Fruit fly (Drosophila melanogaster) whole organism, embryonic: ENCODE measurements around the gene dls.

Experiments used
- CG10543 ChIP-seq: fragments of 200-800 bp; sonication (Bioruptor generic); optimal IDR thresholded peaks from 3 replicates; lab custom pipeline; 2017; ENCODE audit warnings: missing biosample characterization, mild to moderate bottlenecking, missing genetic modification characterization, moderate library complexity
- CG11696 ChIP-seq: fragments of 200-800 bp; sonication (Bioruptor generic); IDR thresholded peaks from 2 replicates; pipeline ENCODE4 v1.3.6; 2022; ENCODE audit warnings: missing biosample characterization, missing genetic modification characterization
- CG12769 ChIP-seq: fragments of 200-800 bp; sonication (Bioruptor generic); optimal IDR thresholded peaks from 2 replicates; lab custom pipeline; 2019; ENCODE audit warnings: missing biosample characterization, mild to moderate bottlenecking, missing genetic modification characterization, moderate library complexity
- CG13894 ChIP-seq: fragments of 200-800 bp; sonication (Bioruptor generic); optimal IDR thresholded peaks from 3 replicates; lab custom pipeline; 2018; ENCODE audit warnings: missing biosample characterization, mild to moderate bottlenecking, missing genetic modification characterization, moderate library complexity
- CG14441 ChIP-seq: fragments of 200-800 bp; sonication (Bioruptor generic); IDR thresholded peaks from 2 replicates; pipeline ENCODE4 v1.3.6; 2022; ENCODE audit warnings: missing biosample characterization, missing genetic modification characterization
- CG15514 ChIP-seq: fragments of 200-800 bp; sonication (Bioruptor generic); optimal IDR thresholded peaks from 3 replicates; lab custom pipeline; 2017; ENCODE audit warnings: missing biosample characterization, missing genetic modification characterization, mild to moderate bottlenecking, moderate library complexity, missing genetic modification reagents
- CG16779 ChIP-seq: fragments of 200-800 bp; sonication (Bioruptor generic); IDR thresholded peaks from 2 replicates; pipeline ENCODE4 v1.3.6; 2022; ENCODE audit warnings: missing biosample characterization, missing genetic modification characterization
- CG34224 ChIP-seq: fragments of 200-800 bp; sonication (Bioruptor generic); IDR thresholded peaks from 3 replicates; pipeline ENCODE4 v1.3.6; 2022; ENCODE audit warnings: missing biosample characterization, missing genetic modification characterization; ENCODE audit not compliant: partially characterized antibody
- CG4328 ChIP-seq: fragments of 200-800 bp; sonication (Bioruptor generic); optimal IDR thresholded peaks from 3 replicates; lab custom pipeline; 2017; ENCODE audit warnings: missing biosample characterization, missing genetic modification reagents, missing genetic modification characterization
- CG4360 ChIP-seq: fragments of 200-800 bp; sonication (Bioruptor generic); IDR thresholded peaks from 2 replicates; pipeline ENCODE4 v1.3.6; 2022; ENCODE audit warnings: missing biosample characterization, missing genetic modification characterization
- CG6175 ChIP-seq: fragments of 200-800 bp; sonication (Bioruptor generic); IDR thresholded peaks from 3 replicates; pipeline ENCODE4 v1.3.6; 2022; ENCODE audit warnings: missing biosample characterization, missing genetic modification characterization
- CG7987 ChIP-seq: fragments of 200-800 bp; sonication (Bioruptor generic); optimal IDR thresholded peaks from 2 replicates; lab custom pipeline; 2018; ENCODE audit warnings: missing biosample characterization, mild to moderate bottlenecking, missing genetic modification characterization, moderate library complexity
- CG8290 ChIP-seq, 3 experiments: fragments of 200-800 bp; sonication (Bioruptor generic); optimal IDR thresholded peaks; 2 replicates each; lab custom pipeline; 2016 to 2019; ENCODE audit warnings: missing biosample characterization in 3 of 3, missing genetic modification characterization in 3 of 3, mild to moderate bottlenecking in 2 of 3, moderate library complexity in 1 of 3
- Dbx ChIP-seq: fragments of 200-800 bp; sonication (Bioruptor generic); IDR thresholded peaks from 3 replicates; pipeline ENCODE4 v1.3.6; 2022; ENCODE audit warnings: missing biosample characterization, missing genetic modification characterization
- Doc3 ChIP-seq: fragments of 200-800 bp; sonication (Bioruptor generic); IDR thresholded peaks from 3 replicates; pipeline ENCODE4 v1.3.6; 2022; ENCODE audit warnings: missing biosample characterization, missing genetic modification characterization; ENCODE audit not compliant: partially characterized antibody
- Dp ChIP-seq: fragments of 200-800 bp; sonication (Bioruptor generic); optimal IDR thresholded peaks from 2 replicates; lab custom pipeline; 2018; ENCODE audit warnings: missing biosample characterization, mild to moderate bottlenecking, missing genetic modification characterization, moderate library complexity
- Drgx ChIP-seq: fragments of 200-800 bp; sonication (Bioruptor generic); IDR thresholded peaks from 2 replicates; pipeline ENCODE4 v1.3.6; 2022; ENCODE audit warnings: missing biosample characterization, missing genetic modification characterization
- E2f2 ChIP-seq: fragments of 200-800 bp; sonication (Bioruptor generic); IDR thresholded peaks from 2 replicates; pipeline ENCODE4 v1.3.6; 2022; ENCODE audit warnings: missing biosample characterization, missing genetic modification characterization
- GATAe ChIP-seq: fragments of 200-800 bp; sonication (Bioruptor generic); conservative IDR thresholded peaks from 2 replicates; pipeline ENCODE4 v1.3.6; 2022; ENCODE audit warnings: missing biosample characterization, missing genetic modification characterization
- Hr3 ChIP-seq: fragments of 200-800 bp; sonication (Bioruptor generic); optimal IDR thresholded peaks from 3 replicates; lab custom pipeline; 2016; ENCODE audit warnings: missing biosample characterization, missing genetic modification characterization
- Lim3 ChIP-seq: fragments of 200-800 bp; sonication (Bioruptor generic); IDR thresholded peaks from 2 replicates; pipeline ENCODE4 v1.3.6; 2022; ENCODE audit warnings: missing biosample characterization, missing genetic modification characterization
- MBD-R2 ChIP-seq: fragments of 200-800 bp; sonication (Bioruptor generic); IDR thresholded peaks from 2 replicates; pipeline ENCODE4 v1.3.6; 2022; ENCODE audit warnings: missing biosample characterization, missing genetic modification characterization
- Med ChIP-seq: fragments of 200-800 bp; sonication (Bioruptor generic); peaks from one replicate; lab custom pipeline; 2016; ENCODE audit warnings: missing biosample characterization, missing genetic modification characterization, mild to moderate bottlenecking, inconsistent platforms, moderate library complexity
- Meics ChIP-seq: fragments of 200-800 bp; sonication (Bioruptor generic); optimal IDR thresholded peaks from 2 replicates; lab custom pipeline; 2017; ENCODE audit warnings: missing biosample characterization, mild to moderate bottlenecking, missing genetic modification characterization
- Myb ChIP-seq: fragments of 200-800 bp; sonication (Bioruptor generic); optimal IDR thresholded peaks from 2 replicates; lab custom pipeline; 2016; ENCODE audit warnings: missing biosample characterization, missing genetic modification characterization
- NFAT ChIP-seq: fragments of 200-800 bp; sonication (Bioruptor generic); IDR thresholded peaks from 2 replicates; pipeline ENCODE4 v1.3.6; 2022; ENCODE audit warnings: missing biosample characterization, missing genetic modification characterization
- Poxn ChIP-seq: fragments of 200-800 bp; sonication (Bioruptor generic); IDR thresholded peaks from 2 replicates; pipeline ENCODE4 v1.3.6; 2022; ENCODE audit warnings: missing biosample characterization, missing genetic modification characterization
- Vsx1 ChIP-seq: fragments of 200-800 bp; sonication (Bioruptor generic); optimal IDR thresholded peaks from 2 replicates; lab custom pipeline; 2017; ENCODE audit warnings: missing biosample characterization, mild to moderate bottlenecking, missing genetic modification characterization, missing genetic modification reagents
- cad ChIP-seq: fragments of >200 bp; optimal IDR thresholded peaks from 2 replicates; lab custom pipeline; 2017; ENCODE audit warnings: missing biosample characterization, missing genetic modification characterization
- cas ChIP-seq: fragments of 200-800 bp; sonication (Bioruptor generic); IDR thresholded peaks from 2 replicates; pipeline ENCODE4 v1.3.6; 2022; ENCODE audit warnings: missing biosample characterization, missing genetic modification characterization
- cato ChIP-seq: fragments of 200-800 bp; sonication (Bioruptor generic); optimal IDR thresholded peaks from 2 replicates; lab custom pipeline; 2016; ENCODE audit warnings: missing biosample characterization, missing genetic modification characterization, borderline replicate concordance
- chinmo ChIP-seq: fragments of 200-800 bp; sonication (Bioruptor generic); IDR thresholded peaks from 4 replicates; pipeline ENCODE4 v1.3.6; 2022; ENCODE audit warnings: missing biosample characterization, missing genetic modification characterization; ENCODE audit not compliant: partially characterized antibody
- crol ChIP-seq: fragments of 200-800 bp; sonication (Bioruptor generic); IDR thresholded peaks from 2 replicates; pipeline ENCODE4 v1.3.6; 2022; ENCODE audit warnings: missing biosample characterization, missing genetic modification characterization
- cwo ChIP-seq: fragments of 200-800 bp; sonication (Bioruptor generic); optimal IDR thresholded peaks from 3 replicates; lab custom pipeline; 2017; ENCODE audit warnings: missing biosample characterization, missing genetic modification characterization, mild to moderate bottlenecking, moderate library complexity, missing genetic modification reagents
- dati ChIP-seq: fragments of 200-800 bp; sonication (Bioruptor generic); IDR thresholded peaks from 2 replicates; pipeline ENCODE4 v1.3.6; 2022; ENCODE audit warnings: missing biosample characterization, missing genetic modification characterization
- dmrt11E ChIP-seq: fragments of 200-800 bp; sonication (Bioruptor generic); optimal IDR thresholded peaks from 3 replicates; lab custom pipeline; 2018; ENCODE audit warnings: missing biosample characterization, mild to moderate bottlenecking, missing genetic modification characterization, moderate library complexity
- exex ChIP-seq: fragments of 200-800 bp; sonication (Bioruptor generic); optimal IDR thresholded peaks from 4 replicates; lab custom pipeline; 2018; ENCODE audit warnings: missing biosample characterization, mild to moderate bottlenecking, missing genetic modification characterization, moderate library complexity
- ftz-f1 ChIP-seq: fragments of 200-800 bp; sonication (Bioruptor generic); optimal IDR thresholded peaks from 2 replicates; lab custom pipeline; 2016; ENCODE audit warnings: missing biosample characterization, missing genetic modification characterization
- h ChIP-seq: fragments of >200 bp; optimal IDR thresholded peaks from 2 replicates; lab custom pipeline; 2017
- lab ChIP-seq: fragments of 200-800 bp; sonication (Bioruptor generic); optimal IDR thresholded peaks from 3 replicates; lab custom pipeline; 2017; ENCODE audit warnings: missing biosample characterization, missing genetic modification characterization, mild to moderate bottlenecking, moderate library complexity, missing genetic modification reagents
- mirr ChIP-seq: fragments of 200-800 bp; sonication (Bioruptor generic); optimal IDR thresholded peaks from 3 replicates; lab custom pipeline; 2018; ENCODE audit warnings: missing biosample characterization, mild to moderate bottlenecking, missing genetic modification characterization
- pros ChIP-seq: fragments of 200-800 bp; sonication (Bioruptor generic); optimal IDR thresholded peaks from 3 replicates; lab custom pipeline; 2019; ENCODE audit warnings: missing biosample characterization, mild to moderate bottlenecking, missing genetic modification characterization, moderate library complexity
- rib ChIP-seq: fragments of 200-800 bp; sonication (Bioruptor generic); IDR thresholded peaks from 2 replicates; pipeline ENCODE4 v1.3.6; 2022; ENCODE audit warnings: missing biosample characterization, missing genetic modification characterization
- sd ChIP-seq: fragments of 200-800 bp; sonication (Bioruptor generic); optimal IDR thresholded peaks from 3 replicates; lab custom pipeline; 2018; ENCODE audit warnings: missing biosample characterization, mild to moderate bottlenecking, missing genetic modification characterization, moderate library complexity
- sug ChIP-seq: fragments of 200-800 bp; optimal IDR thresholded peaks from 2 replicates; lab custom pipeline; 2019; ENCODE audit warnings: missing biosample characterization, mild to moderate bottlenecking, missing genetic modification characterization, moderate library complexity
- unpg ChIP-seq: fragments of 200-800 bp; sonication (Bioruptor generic); optimal IDR thresholded peaks from 3 replicates; lab custom pipeline; 2018; ENCODE audit warnings: missing biosample characterization, mild to moderate bottlenecking, missing genetic modification characterization, moderate library complexity
- vnd ChIP-seq: fragments of 200-800 bp; sonication (Bioruptor generic); IDR thresholded peaks from 3 replicates; pipeline ENCODE4 v1.3.6; 2022; ENCODE audit warnings: missing biosample characterization, missing genetic modification characterization; ENCODE audit not compliant: partially characterized antibody
- vvl ChIP-seq: fragments of 200-800 bp; sonication (Bioruptor generic); IDR thresholded peaks from 2 replicates; pipeline ENCODE4 v1.3.6; 2022; ENCODE audit warnings: missing biosample characterization, missing genetic modification characterization
- zfh1 ChIP-seq: fragments of 200-800 bp; sonication (Bioruptor generic); IDR thresholded peaks from 3 replicates; pipeline ENCODE4 v1.3.6; 2022; ENCODE audit warnings: missing biosample characterization, missing genetic modification characterization

dls gene

dm6 chr3L:16156788-16157208 lies 44.3 kb upstream of the dls start:
- TF ChIP-seq CG14441 (GFP tag; lab: Robert Waterston, UW) (peak; percentile 39; the same call in 1 of the 2 replicates), CG4360 (GFP tag; lab: Robert Waterston, UW) (0 out of 2 replicates have a peak, but pooled peaks have one; percentile 23), vvl (GFP tag; lab: Robert Waterston, UW) (peak; percentile 87), CG12769 (tag; lab: Kevin White, UChicago) (peak; percentile 49), crol (peak; percentile 97), CG10543 (GFP tag; lab: Kevin White, UChicago) (peak; percentile 46), NFAT (GFP tag; lab: Robert Waterston, UW) (peak; percentile 74), exex (tag; lab: Kevin White, UChicago) (peak; percentile 50), cas (GFP tag; lab: Robert Waterston, UW) (no peak), mirr (peak; percentile 76), CG13894 (tag; lab: Kevin White, UChicago) (peak; percentile 35), CG7987 (GFP tag; lab: Kevin White, UChicago) (no peak), Doc3 (GFP tag; lab: Robert Waterston, UW) (no peak), CG16779 (GFP tag; lab: Robert Waterston, UW) (no peak; the same call in 1 of the 2 replicates), CG15514 (GFP tag; lab: Kevin White, UChicago) (peak; percentile 9), cato (GFP tag; lab: Kevin White, UChicago) (no peak), Hr3 (GFP tag; lab: Kevin White, UChicago) (no peak), vnd (no peak), CG34224 (GFP tag; lab: Robert Waterston, UW) (no peak), CG8290 (GFP tag; optimal IDR thresholded peaks at IDR 0.05; lab: Kevin White, UChicago) (no peak), CG8290 (tag; optimal IDR thresholded peaks at IDR 0.05; lab: Kevin White, UChicago) (peak in 1 of 2 experiments; percentile 26), E2f2 (GFP tag; lab: Robert Waterston, UW) (0 out of 2 replicates have a peak, but pooled peaks have one; percentile 17), rib (peak; percentile 79), sd (tag; lab: Kevin White, UChicago) (peak; percentile 77), CG6175 (peak; percentile 77), MBD-R2 (GFP tag; lab: Robert Waterston, UW) (0 out of 2 replicates have a peak, but pooled peaks have one; percentile 13), chinmo (0 out of 4 replicates have a peak, but pooled peaks have one; percentile 44), cwo (GFP tag; lab: Kevin White, UChicago) (peak; percentile 99), lab (peak; percentile 63), Drgx (GFP tag; lab: Robert Waterston, UW) (peak; percentile 31; the same call in 1 of the 2 replicates), Dp (GFP tag; lab: Kevin White, UChicago) (no peak), ftz-f1 (peak; percentile 58), GATAe (peak; percentile 60; the same call in 1 of the 2 replicates), h (lab: Kevin White, UChicago) (no peak), sug (tag; lab: Kevin White, UChicago) (peak; percentile 57), CG4328 (GFP tag; lab: Kevin White, UChicago) (no peak), Dbx (GFP tag; lab: Robert Waterston, UW) (no peak), Med (GFP tag; lab: Kevin White, UChicago) (peak; percentile 93)

DNA sequence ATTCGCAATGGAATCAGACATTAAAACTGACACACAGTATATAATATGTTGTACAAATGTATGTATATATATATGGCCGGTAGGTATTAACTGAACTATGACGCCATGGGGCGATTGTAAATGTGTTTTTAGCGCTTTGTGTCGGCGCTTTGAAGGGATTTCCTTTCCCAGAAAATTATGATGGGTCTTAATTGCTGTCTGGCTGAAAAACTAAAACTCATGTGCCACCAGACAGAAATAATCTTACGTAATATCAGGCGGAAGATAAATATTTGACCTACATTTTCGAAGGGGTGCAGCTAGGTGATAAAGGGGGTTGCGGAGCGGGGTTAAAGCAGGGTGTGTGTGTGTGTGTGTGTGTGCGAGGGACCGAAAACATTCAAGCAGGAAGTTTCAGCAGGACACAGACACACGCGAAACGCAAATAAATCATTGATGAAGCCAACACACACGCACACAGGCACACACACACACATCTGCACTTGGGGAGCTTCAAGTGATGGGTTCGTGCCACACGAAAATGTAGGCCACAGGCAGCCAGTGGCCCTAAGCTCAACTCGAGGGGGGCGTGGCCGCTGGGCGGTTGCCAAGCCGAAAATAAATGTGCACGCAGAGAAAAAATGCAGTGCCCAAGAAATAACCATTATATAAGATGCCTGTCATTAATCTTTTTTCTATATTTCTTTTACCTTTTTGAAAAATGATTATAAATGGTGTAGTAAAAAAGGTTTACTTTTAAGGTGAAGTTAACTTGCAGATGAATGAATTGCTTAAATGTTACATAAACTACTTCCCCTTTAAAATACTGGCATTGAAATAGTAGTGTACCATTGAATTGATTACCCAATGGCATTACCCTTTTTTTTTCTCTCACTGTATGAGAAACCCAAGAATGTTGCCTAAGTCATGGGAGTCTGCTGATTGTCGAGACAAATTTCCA lies 43.6 kb upstream of the dls start:
- TF ChIP-seq Meics (GFP tag; lab: Kevin White, UChicago) (peak; percentile 56), Lim3 (GFP tag; lab: Robert Waterston, UW) (0 out of 2 replicates have a peak, but pooled peaks have one; percentile 22), CG11696 (no peak), Myb (GFP tag; lab: Kevin White, UChicago) (no peak), dmrt11E (tag; lab: Kevin White, UChicago) (peak; percentile 1), unpg (GFP tag; lab: Kevin White, UChicago) (peak; percentile 63), zfh1 (GFP tag; lab: Robert Waterston, UW) (no peak), sug (tag; lab: Kevin White, UChicago) (no peak), cad (GFP tag; lab: Kevin White, UChicago) (no peak), dati (GFP tag; lab: Robert Waterston, UW) (no peak), Poxn (GFP tag; lab: Robert Waterston, UW) (no peak), pros (GFP tag; lab: Kevin White, UChicago) (no peak), Vsx1 (no peak)
